Fruit fly (Drosophila melanogaster): ENCODE results near the gene CG3407.
A peak's percentile ranks its signal among the peaks of the same experiment; 100 is the strongest.

Gene CG3407

DNA sequence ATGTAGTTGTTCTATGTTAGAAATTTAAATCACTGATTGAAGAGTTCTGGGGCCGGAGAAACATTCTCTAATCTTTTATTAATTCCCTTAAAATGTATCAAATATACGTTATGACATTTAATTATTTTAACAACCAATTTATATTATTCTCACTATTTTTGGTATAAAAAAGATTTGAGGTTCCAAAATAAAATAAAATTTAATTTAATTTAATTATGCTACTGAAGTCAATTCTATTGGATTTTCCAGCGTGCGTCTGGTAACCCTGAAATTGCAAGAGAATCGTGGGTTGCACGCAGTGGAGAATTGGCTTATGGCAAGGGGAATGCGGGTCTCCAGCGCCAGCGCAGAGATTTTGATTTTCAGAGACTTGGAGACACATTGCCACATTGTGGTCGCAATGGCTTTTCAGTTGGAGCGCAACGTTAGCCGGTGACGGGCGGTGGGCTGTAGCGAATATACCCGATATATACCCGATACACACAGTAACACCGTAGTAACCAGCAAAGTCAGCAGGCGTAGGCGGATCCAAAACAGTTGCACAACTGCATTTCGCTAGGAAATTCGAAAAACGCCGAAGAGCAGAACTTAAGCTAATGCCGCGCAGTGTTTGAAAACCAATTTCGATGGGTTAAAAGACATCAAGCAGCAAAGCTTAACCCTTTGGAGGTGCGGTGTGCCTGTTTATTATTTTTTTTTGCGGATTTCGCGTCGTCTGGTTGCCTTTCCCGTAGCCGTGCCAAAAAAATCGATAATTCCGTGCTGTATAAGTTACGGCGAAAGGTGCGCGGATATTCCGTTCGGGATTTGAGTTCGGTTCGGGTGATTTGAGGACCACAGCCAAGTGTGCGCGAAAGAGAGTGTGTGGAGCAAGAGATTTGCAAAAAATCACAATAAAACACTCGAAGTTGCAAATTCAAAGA, 7.7 kb downstream of the CG3407 start (continued):
- TF ChIP-seq CG1602 (GFP tag; optimal IDR thresholded peaks at IDR 0.05) (peak; percentile 37), Oli (tag; optimal IDR thresholded peaks at IDR 0.05) (peak; percentile 65), otp (GFP tag; IDR thresholded peaks at IDR 0.05) (peak; percentile 53; the same call in 1 of the 3 replicates), CG10654 (GFP tag; optimal IDR thresholded peaks at IDR 0.05) (no peak), CG10979 (tag; optimal IDR thresholded peaks at IDR 0.05) (peak; percentile 64), ken (GFP tag; IDR thresholded peaks at IDR 0.05) (peak; percentile 43; the same call in 1 of the 3 replicates), Pdp1 (GFP tag; optimal IDR thresholded peaks at IDR 0.05) (peak in 1 of 2 experiments; percentile 54), gce (GFP tag; IDR thresholded peaks at IDR 0.05) (0 out of 3 replicates have a peak, but pooled peaks have one; percentile 14), unpg (GFP tag; optimal IDR thresholded peaks at IDR 0.05) (peak; percentile 22), CG15269 (tag; optimal IDR thresholded peaks at IDR 0.05) (peak; percentile 25), CG31441 (GFP tag; IDR thresholded peaks at IDR 0.05) (peak; percentile 30), Mes4 (GFP tag; optimal IDR thresholded peaks at IDR 0.05) (no peak), CG14710 (tag; optimal IDR thresholded peaks at IDR 0.05) (peak; percentile 71), CG2678 (tag; optimal IDR thresholded peaks at IDR 0.05) (peak; percentile 65), Ssrp (tag; optimal IDR thresholded peaks at IDR 0.05) (peak; percentile 41), HLH3B (GFP tag; IDR thresholded peaks at IDR 0.05) (0 out of 2 replicates have a peak, but pooled peaks have one; percentile 9), Dip3 (GFP tag; optimal IDR thresholded peaks at IDR 0.05) (peak; percentile 7), Meics (GFP tag; optimal IDR thresholded peaks at IDR 0.05) (peak; percentile 19), crol (GFP tag; IDR thresholded peaks at IDR 0.05) (peak; percentile 91), CG5953 (GFP tag; IDR thresholded peaks at IDR 0.05) (0 out of 2 replicates have a peak, but pooled peaks have one; percentile 22), H2.0 (GFP tag; IDR thresholded peaks at IDR 0.05) (peak; percentile 53; the same call in 1 of the 2 replicates), CG1024 (GFP tag; IDR thresholded peaks at IDR 0.05) (peak; percentile 27; the same call in 1 of the 2 replicates), knrl (GFP tag; IDR thresholded peaks at IDR 0.05; ENCODE audit: partially characterized antibody) (peak; percentile 28; the same call in 1 of the 3 replicates), gsb-n (tag; optimal IDR thresholded peaks at IDR 0.05) (peak; percentile 46), chm (GFP tag; IDR thresholded peaks at IDR 0.05) (peak; percentile 68), CG14441 (GFP tag; IDR thresholded peaks at IDR 0.05) (peak; percentile 35; the same call in 1 of the 2 replicates), zfh1 (GFP tag; IDR thresholded peaks at IDR 0.05) (peak; percentile 52; the same call in 2 of the 3 replicates), CoRest (tag; optimal IDR thresholded peaks at IDR 0.05) (peak; percentile 56), Side (GFP tag; optimal IDR thresholded peaks at IDR 0.05) (no peak), Ets65A (GFP tag) (peak; percentile 78), lola (GFP tag; optimal IDR thresholded peaks at IDR 0.05) (peak in 1 of 3 experiments; percentile 82), Xbp1 (GFP tag; optimal IDR thresholded peaks at IDR 0.05) (peak; percentile 10), maf-S (GFP tag; optimal IDR thresholded peaks at IDR 0.05) (no peak), slbo (GFP tag; IDR thresholded peaks at IDR 0.05) (peak; percentile 34; the same call in 1 of the 2 replicates), CG12391 (tag; optimal IDR thresholded peaks at IDR 0.05) (peak; percentile 48), CG16863 (GFP tag; optimal IDR thresholded peaks at IDR 0.05) (no peak), E2f1 (GFP tag; IDR thresholded peaks at IDR 0.05) (no peak; the same call in 1 of the 2 replicates), bowl (GFP tag; IDR thresholded peaks at IDR 0.05) (peak; percentile 70; the same call in 1 of the 2 replicates), trem (tag; optimal IDR thresholded peaks at IDR 0.05) (peak; percentile 10), Jarid2 (GFP tag; optimal IDR thresholded peaks at IDR 0.05) (peak; percentile 47), CG11456 (GFP tag; IDR thresholded peaks at IDR 0.05) (peak; percentile 19; the same call in 1 of the 3 replicates), Abd-B (GFP tag; optimal IDR thresholded peaks at IDR 0.05) (peak; percentile 38), CG17361 (GFP tag; IDR thresholded peaks at IDR 0.05) (peak; percentile 20; the same call in 2 of the 3 replicates), amos (GFP tag; IDR thresholded peaks at IDR 0.05; ENCODE audit: partially characterized antibody) (peak; percentile 24; the same call in 1 of the 2 replicates), Optix (GFP tag; IDR thresholded peaks at IDR 0.05) (peak; percentile 43; the same call in 1 of the 3 replicates), Bgb (GFP tag; IDR thresholded peaks at IDR 0.05; ENCODE audit: partially characterized antibody) (peak; percentile 31; the same call in 1 of the 2 replicates), onecut (GFP tag; IDR thresholded peaks at IDR 0.05) (peak; percentile 92)

Data from whole organism, embryonic.